Worm (Caenorhabditis elegans) whole organism, L4/young adult: ENCODE results near the gene F02H6.7.

ENCODE experiments used
- W03F9.2 ChIP-seq: fragments of 150-350 bp; optimal IDR thresholded peaks from 2 replicates; lab custom pipeline; 2014; ENCODE audit warnings: missing biosample characterization, missing genetic modification characterization
- dao-5 ChIP-seq: sonication (generic microtip); optimal IDR thresholded peaks from 2 replicates; lab custom pipeline; 2016; ENCODE audit warnings: missing genotype, missing genetic modification characterization, moderate library complexity, missing compliant biosample characterization
- him-1 ChIP-seq: sonication (generic microtip); optimal IDR thresholded peaks from 2 replicates; lab custom pipeline; 2016; ENCODE audit warnings: missing genotype, missing genetic modification reagents, missing genetic modification characterization, missing compliant biosample characterization

ce11 chrIV:14203162-14203561, 24.8 kb downstream of the F02H6.7 start, which contains the start of gene F02H6.3:
- TF ChIP-seq him-1 (tag; lab: Kevin White, UChicago) = no peak
- TF ChIP-seq dao-5 (tag; lab: Kevin White, UChicago) = no peak
- no peak for TF ChIP-seq W03F9.2 (tag; lab: Kevin White, UChicago)
